Fruit fly (Drosophila melanogaster) whole organism, wandering third instar larva: Measurements from ENCODE around the gene CG2991.

ENCODE experiments used
- CG32264 ChIP-seq: fragments of 200-800 bp; sonication (Bioruptor generic); optimal IDR thresholded peaks from 2 replicates; lab custom pipeline; 2016; ENCODE audit warnings: missing biosample characterization, missing genetic modification characterization
- CG9705 ChIP-seq: fragments of 200-800 bp; sonication (Bioruptor generic); optimal IDR thresholded peaks from 2 replicates; lab custom pipeline; 2018; ENCODE audit warnings: missing biosample characterization, mild to moderate bottlenecking, missing genetic modification characterization
- Dfd ChIP-seq: fragments of >200 bp; optimal IDR thresholded peaks from 2 replicates; lab custom pipeline; 2017; ENCODE audit warnings: missing biosample characterization, missing genetic modification characterization
- Dif ChIP-seq: fragments of 200-275, 200-300 bp; sonication (Bioruptor generic); optimal IDR thresholded peaks from 2 replicates; lab custom pipeline; 2018; ENCODE audit warnings: missing biosample characterization, missing genetic modification characterization; ENCODE audit not compliant: partially characterized antibody
- HLH106 ChIP-seq: fragments of 200-800 bp; optimal IDR thresholded peaks from 3 replicates; lab custom pipeline; 2019; ENCODE audit warnings: missing biosample characterization, mild to moderate bottlenecking, missing genetic modification characterization, moderate library complexity
- Hnf4 ChIP-seq: fragments of 200-800 bp; sonication (Bioruptor generic); optimal IDR thresholded peaks from 2 replicates; lab custom pipeline; 2016; ENCODE audit warnings: missing biosample characterization, mild to moderate bottlenecking, missing genetic modification characterization
- Hr78 ChIP-seq: fragments of >200 bp; optimal IDR thresholded peaks from 2 replicates; lab custom pipeline; 2017; ENCODE audit warnings: missing biosample characterization, missing genetic modification characterization
- Hr83 ChIP-seq: fragments of 200-300 bp; sonication (Bioruptor generic); optimal IDR thresholded peaks from 2 replicates; lab custom pipeline; 2016; ENCODE audit warnings: missing biosample characterization, mild to moderate bottlenecking, missing genetic modification characterization, moderate library complexity; ENCODE audit not compliant: poor library complexity, severe bottlenecking
- Jra ChIP-seq: sonication (Bioruptor generic); optimal IDR thresholded peaks from 2 replicates; lab custom pipeline; 2016; ENCODE audit warnings: missing biosample characterization, missing genetic modification characterization
- Mio ChIP-seq: sonication (Bioruptor generic); optimal IDR thresholded peaks from 2 replicates; lab custom pipeline; 2016; ENCODE audit warnings: missing biosample characterization, missing genetic modification characterization
- Myc ChIP-seq: fragments of >200 bp; optimal IDR thresholded peaks from 2 replicates; lab custom pipeline; 2017
- N ChIP-seq: fragments of >200 bp; optimal IDR thresholded peaks from 2 replicates; lab custom pipeline; 2018; ENCODE audit warnings: missing biosample characterization, missing external identifiers, missing genetic modification characterization
- OdsH ChIP-seq: fragments of 200-800 bp; sonication (Bioruptor generic); optimal IDR thresholded peaks from 2 replicates; lab custom pipeline; 2016; ENCODE audit warnings: missing biosample characterization, mild to moderate bottlenecking, missing genetic modification characterization
- Rel ChIP-seq, 2 experiments: fragments of 200-800 bp; sonication (Bioruptor generic) in 1 of 2; optimal IDR thresholded peaks; 2 replicates in 1 of 2; 3 replicates in 1 of 2; lab custom pipeline; 2016 to 2019; ENCODE audit warnings: mild to moderate bottlenecking in 2 of 2, missing biosample characterization in 2 of 2, missing genetic modification characterization in 2 of 2, moderate library complexity in 1 of 2
- Sp1 ChIP-seq: fragments of 200-800 bp; sonication (Bioruptor generic); optimal IDR thresholded peaks from 3 replicates; lab custom pipeline; 2019; ENCODE audit warnings: missing biosample characterization, mild to moderate bottlenecking, missing genetic modification characterization, moderate library complexity
- br ChIP-seq: fragments of 200-800 bp; sonication (Bioruptor generic); optimal IDR thresholded peaks from 2 replicates; lab custom pipeline; 2016; ENCODE audit warnings: missing biosample characterization, missing genetic modification characterization
- brk ChIP-seq: fragments of 200-800 bp; sonication (Bioruptor generic); optimal IDR thresholded peaks from 2 replicates; lab custom pipeline; 2016; ENCODE audit warnings: missing biosample characterization, mild to moderate bottlenecking, missing genetic modification characterization
- dl ChIP-seq, 2 experiments: fragments of 175-275, 200-275 bp in 1 of 2; fragments of 200-275 bp in 1 of 2; sonication (Bioruptor generic); optimal IDR thresholded peaks; lab custom pipeline; 2018; ENCODE audit warnings: mild to moderate bottlenecking in 2 of 2, missing biosample characterization in 2 of 2, missing genetic modification characterization in 2 of 2, moderate library complexity in 2 of 2; ENCODE audit not compliant: partially characterized antibody in 2 of 2, insufficient read depth in 1 of 2
- ey ChIP-seq: fragments of 200-800 bp; sonication (Bioruptor generic); optimal IDR thresholded peaks from 2 replicates; lab custom pipeline; 2016; ENCODE audit warnings: missing biosample characterization, missing genetic modification characterization
- foxo ChIP-seq, 2 experiments: fragments of 200-800 bp; sonication (Bioruptor generic); optimal IDR thresholded peaks; 2 replicates in 1 of 2; 3 replicates in 1 of 2; lab custom pipeline; 2016 to 2017; ENCODE audit warnings: missing biosample characterization in 2 of 2, missing genetic modification characterization in 2 of 2
- fru ChIP-seq: fragments of 200-800 bp; sonication (Bioruptor generic); optimal IDR thresholded peaks from 3 replicates; lab custom pipeline; 2016; ENCODE audit warnings: missing biosample characterization, mild to moderate bottlenecking, missing genetic modification characterization
- h ChIP-seq: fragments of 200-800 bp; sonication (Bioruptor generic); optimal IDR thresholded peaks from 3 replicates; lab custom pipeline; 2016; ENCODE audit warnings: missing biosample characterization, mild to moderate bottlenecking, missing genetic modification characterization
- jim ChIP-seq: fragments of 175-275, 200-325 bp; sonication (Bioruptor generic); optimal IDR thresholded peaks from 2 replicates; lab custom pipeline; 2016; ENCODE audit warnings: missing biosample characterization, mild to moderate bottlenecking, missing genetic modification characterization
- lola ChIP-seq: fragments of >200 bp; optimal IDR thresholded peaks from 2 replicates; lab custom pipeline; 2017; ENCODE audit warnings: missing biosample characterization, missing genetic modification characterization
- rgr ChIP-seq: fragments of 200-800 bp; sonication (Bioruptor generic); optimal IDR thresholded peaks from 3 replicates; lab custom pipeline; 2016; ENCODE audit warnings: missing biosample characterization, mild to moderate bottlenecking, missing genetic modification characterization
- sv ChIP-seq: fragments of 200-800 bp; sonication (Bioruptor generic); optimal IDR thresholded peaks from 3 replicates; lab custom pipeline; 2016; ENCODE audit warnings: missing biosample characterization, missing genetic modification characterization
- usp ChIP-seq: fragments of >200 bp; optimal IDR thresholded peaks from 2 replicates; lab custom pipeline; 2017; ENCODE audit warnings: missing biosample characterization, missing genetic modification characterization
- woc ChIP-seq: sonication (Bioruptor generic); optimal IDR thresholded peaks from 2 replicates; lab custom pipeline; 2016; ENCODE audit warnings: missing biosample characterization, mild to moderate bottlenecking, missing genetic modification characterization

Gene CG2991

DNA sequence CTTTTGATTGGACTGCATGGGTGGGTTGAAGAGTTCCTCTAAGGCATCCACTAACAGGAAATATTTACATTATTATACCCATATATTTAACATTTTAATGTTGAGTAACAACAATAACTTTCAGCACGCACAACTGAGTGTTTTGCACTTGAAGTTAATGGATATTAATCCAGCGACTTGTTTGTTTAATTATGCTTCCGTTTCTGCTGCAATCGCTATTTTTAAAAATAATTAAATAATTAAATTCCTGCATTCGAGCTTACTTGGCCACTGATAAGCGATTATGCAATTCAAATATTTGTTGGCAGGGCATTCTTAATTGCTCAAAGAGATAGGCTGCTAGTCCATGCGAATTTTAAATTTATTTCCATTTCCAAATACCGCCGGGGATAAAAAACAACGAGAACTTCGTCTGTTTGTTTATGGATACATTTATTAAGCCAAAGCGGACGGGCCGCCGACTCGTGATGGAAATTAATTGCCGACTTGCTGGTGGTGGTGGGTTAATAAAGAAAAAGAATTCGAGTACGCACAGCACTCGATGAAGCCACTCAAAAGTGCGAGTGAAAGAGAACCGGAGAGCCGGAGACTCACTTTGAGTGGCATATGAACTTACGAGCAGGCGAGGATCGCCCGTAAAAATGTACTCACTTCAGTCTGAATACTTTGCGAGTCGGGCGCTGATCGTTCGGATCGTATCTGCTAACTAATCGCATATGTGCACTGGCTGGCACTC lies 5.1 kb downstream of the CG2991 start:
- TF ChIP-seq foxo (GFP tag; optimal IDR thresholded peaks at IDR 0.05; lab: Kevin White, UChicago), result peak in 1 of 2 experiments; percentile 2
- TF ChIP-seq rgr (GFP tag; lab: Kevin White, UChicago), result peak; percentile 8
- TF ChIP-seq dl (GFP tag; optimal IDR thresholded peaks at IDR 0.05; lab: Kevin White, UChicago; ENCODE audit: insufficient read depth in 1 of 2, partially characterized antibody in 2 of 2), result peak; percentile 47 to 53
- TF ChIP-seq Dfd, result no peak
- no peak for TF ChIP-seq OdsH (GFP tag; lab: Kevin White, UChicago)
- TF ChIP-seq Rel (GFP tag; optimal IDR thresholded peaks at IDR 0.05; lab: Kevin White, UChicago), result no peak
- no peak for TF ChIP-seq Rel (tag; optimal IDR thresholded peaks at IDR 0.05; lab: Kevin White, UChicago)
- no peak for TF ChIP-seq Sp1
- TF ChIP-seq Dif (GFP tag; lab: Kevin White, UChicago), result peak; percentile 76
- TF ChIP-seq h (GFP tag; lab: Kevin White, UChicago), result peak; percentile 1
- TF ChIP-seq fru (GFP tag; lab: Kevin White, UChicago), result peak; percentile 25

DNA sequence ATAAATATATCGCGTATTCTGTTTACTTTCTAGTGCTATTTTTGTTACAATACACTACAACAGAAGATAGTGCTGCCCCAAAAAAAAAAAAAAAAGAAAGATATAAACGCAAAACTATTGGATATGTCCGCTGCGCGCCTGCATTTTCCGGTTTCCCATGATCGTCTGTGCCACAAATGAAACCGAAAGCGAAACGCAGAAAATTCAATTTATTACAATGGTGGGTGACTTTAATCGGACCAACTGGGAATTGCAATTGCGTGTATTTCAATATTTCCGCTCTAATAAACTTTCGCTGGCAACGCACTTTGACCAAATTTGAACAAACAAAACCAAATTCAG lies 5.6 kb downstream of the CG2991 start:
- TF ChIP-seq brk (GFP tag; lab: Kevin White, UChicago) (no peak), CG32264 (no peak), Hr78 (GFP tag; lab: Kevin White, UChicago) (no peak), HLH106 (tag; lab: Kevin White, UChicago) (no peak), sv (GFP tag; lab: Kevin White, UChicago) (no peak), N (no peak)

DNA sequence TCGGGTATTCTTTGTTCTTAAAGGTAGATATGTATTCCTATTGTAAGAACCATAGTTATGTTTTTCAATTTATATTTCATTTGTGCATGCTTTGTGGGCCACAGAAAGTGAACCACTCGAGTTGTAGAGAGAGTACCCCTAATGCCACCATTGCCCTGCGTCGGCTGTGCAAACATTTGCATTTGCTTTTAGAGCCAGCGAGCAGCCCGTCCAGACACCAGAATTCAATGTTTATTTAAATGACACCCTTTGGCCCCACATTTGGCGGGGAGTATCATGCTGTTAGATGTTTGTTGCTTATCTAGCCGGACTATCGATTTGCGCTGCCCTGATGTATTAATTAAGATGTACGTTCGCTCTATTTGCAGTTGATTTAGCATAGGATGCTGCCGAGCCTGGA lies 7.6 kb downstream of the CG2991 start:
- peak; percentile 52 for TF ChIP-seq Hr83 (GFP tag; lab: Kevin White, UChicago)
- TF ChIP-seq ey, result no peak
- TF ChIP-seq Rel (GFP tag; optimal IDR thresholded peaks at IDR 0.05; lab: Kevin White, UChicago), result no peak
- TF ChIP-seq Rel (tag; optimal IDR thresholded peaks at IDR 0.05; lab: Kevin White, UChicago), result no peak
- peak; percentile 34 for TF ChIP-seq rgr (GFP tag; lab: Kevin White, UChicago)
- TF ChIP-seq h (GFP tag; lab: Kevin White, UChicago), result peak; percentile 18
- no peak for TF ChIP-seq Jra (GFP tag; lab: Kevin White, UChicago)

DNA sequence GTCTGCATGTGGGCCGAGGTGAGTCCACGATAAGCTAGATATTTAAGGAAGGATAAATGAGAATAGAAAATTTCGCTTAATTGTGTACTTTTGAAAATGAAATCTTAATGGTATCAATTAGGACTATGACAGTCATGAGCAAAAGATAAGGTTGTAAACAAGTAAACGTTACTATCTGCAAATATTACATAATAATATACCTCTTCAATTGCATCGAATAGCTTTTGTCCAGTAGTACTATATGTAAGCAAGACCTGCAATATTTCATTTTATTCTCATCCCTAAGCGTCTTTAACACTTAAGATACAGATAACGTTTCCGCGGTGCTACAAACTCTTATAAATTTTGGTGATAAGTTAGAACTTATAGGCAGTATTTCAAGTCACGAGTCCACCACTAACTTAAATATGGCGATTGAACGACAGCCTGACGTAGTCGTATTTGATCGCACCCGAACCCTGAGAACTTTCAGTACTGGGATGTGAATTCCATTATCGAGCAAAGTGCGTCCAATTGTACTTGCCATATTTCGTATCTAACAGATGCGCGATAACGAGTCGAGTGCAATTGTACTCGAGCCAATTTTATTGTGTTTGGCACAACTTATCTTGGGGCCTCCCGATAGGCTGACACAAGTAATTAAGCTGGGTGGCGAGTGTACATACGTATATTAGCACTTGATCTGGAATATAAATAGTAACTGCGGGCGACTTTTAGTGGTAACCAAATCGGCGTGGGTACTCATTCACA lies 8.8 kb downstream of the CG2991 start:
- TF ChIP-seq Rel (GFP tag; optimal IDR thresholded peaks at IDR 0.05; lab: Kevin White, UChicago), result no peak
- peak; percentile 51 for TF ChIP-seq Rel (tag; optimal IDR thresholded peaks at IDR 0.05; lab: Kevin White, UChicago)
- TF ChIP-seq Hnf4 (GFP tag; lab: Kevin White, UChicago), result peak; percentile 12
- no peak for TF ChIP-seq br (GFP tag; lab: Kevin White, UChicago)

DNA sequence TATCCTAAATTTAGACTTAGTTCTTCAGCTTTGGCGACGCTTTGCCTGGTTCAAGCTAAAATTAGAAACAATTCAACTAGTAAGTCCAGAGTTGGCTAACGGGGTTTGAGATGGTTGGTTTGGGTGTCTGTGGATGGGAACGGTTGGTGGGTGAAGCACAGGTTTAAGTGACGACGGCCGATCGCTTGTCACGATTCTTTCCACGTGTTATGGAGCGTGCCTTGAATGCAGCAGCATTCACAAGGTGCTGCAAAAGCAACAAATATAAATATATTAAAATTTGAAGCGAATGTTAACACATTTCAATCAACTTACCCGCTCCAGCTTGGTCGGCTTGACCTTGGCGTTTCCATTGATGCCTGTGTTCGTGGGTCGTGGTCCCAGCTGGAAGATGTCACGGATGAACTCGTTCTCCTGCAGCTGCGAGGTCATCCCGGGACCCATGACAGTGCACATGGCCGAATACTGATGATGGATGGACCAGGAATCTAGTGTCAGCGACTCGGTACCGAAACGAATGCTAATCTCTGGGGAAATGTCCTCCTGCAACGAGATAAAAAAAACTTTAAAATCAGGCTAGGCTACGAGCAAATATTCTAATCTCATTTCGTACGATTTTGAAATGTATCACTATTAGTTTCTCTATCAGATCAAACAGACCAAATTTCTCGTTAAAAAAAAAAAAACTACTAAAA lies 12.2 kb downstream of the CG2991 start, which contains the start of gene CG8813:
TSS of gene CG8813 (plus strand) at position 645 of the 695 bp plus-strand sequence.
- TF ChIP-seq lola (GFP tag; lab: Kevin White, UChicago) (no peak), Dfd (no peak), usp (GFP tag; lab: Kevin White, UChicago) (no peak), woc (GFP tag; lab: Kevin White, UChicago) (no peak), jim (GFP tag; lab: Kevin White, UChicago) (no peak), Myc (no peak), foxo (GFP tag; optimal IDR thresholded peaks at IDR 0.05; lab: Kevin White, UChicago) (no peak), fru (GFP tag; lab: Kevin White, UChicago) (no peak), CG9705 (no peak), Mio (GFP tag; lab: Kevin White, UChicago) (no peak)
